Fruit fly (Drosophila melanogaster) Kc167 (cell line): ENCODE results near the gene Vti1b.

Experiments used
- Myc ChIP-seq: fragments of >200 bp; optimal IDR thresholded peaks from 2 replicates; lab custom pipeline; 2017; ENCODE audit warnings: missing external identifiers
- h ChIP-seq: fragments of >200 bp; optimal IDR thresholded peaks from 3 replicates; lab custom pipeline; 2018; ENCODE audit warnings: missing external identifiers
- psq ChIP-seq: fragments of >200 bp; optimal IDR thresholded peaks from 2 replicates; lab custom pipeline; 2017; ENCODE audit warnings: missing external identifiers

DNA sequence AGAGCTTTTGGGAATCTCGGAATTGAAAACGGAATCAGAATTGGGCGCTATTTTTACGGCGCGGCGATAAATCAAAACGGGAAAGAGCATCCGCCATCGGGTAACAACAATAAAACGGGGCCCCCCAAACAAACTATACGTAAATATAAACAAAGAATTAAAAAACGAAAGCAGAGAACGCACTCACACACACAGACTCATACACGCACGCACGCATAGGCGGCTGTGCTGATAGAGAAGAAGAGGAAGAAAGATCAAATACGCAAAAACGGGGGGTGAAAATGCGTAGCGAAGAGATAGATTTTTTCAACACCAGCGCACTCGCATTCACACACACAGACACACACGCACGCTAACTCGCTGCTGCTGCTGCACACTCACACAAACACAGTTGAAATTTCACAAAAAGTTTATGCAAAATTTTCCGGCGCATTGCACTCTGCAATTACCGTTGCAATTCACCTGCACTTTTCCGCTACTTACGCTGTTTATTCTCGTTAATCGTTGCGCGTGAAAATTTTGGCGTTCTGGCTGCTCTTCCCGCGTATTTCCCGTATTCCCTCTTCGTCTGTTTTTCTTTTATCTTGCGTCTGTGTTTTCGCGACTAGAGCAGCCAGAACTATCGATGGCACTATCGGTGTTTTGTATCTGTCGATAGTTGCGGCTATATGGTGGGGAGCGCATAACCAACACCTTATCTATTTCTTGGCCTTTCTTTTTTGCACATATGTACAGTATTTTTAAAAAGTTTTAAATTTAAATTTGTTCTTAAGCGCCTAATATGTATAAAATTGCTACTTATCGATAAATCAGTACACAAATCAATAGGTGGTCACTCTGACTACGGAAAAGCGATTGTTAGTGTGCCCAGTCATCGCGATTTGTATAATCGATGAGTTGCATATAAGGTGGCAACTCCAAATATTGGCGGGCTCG is 15.8 kb downstream of the Vti1b start, which contains the start of gene CG31122:
- TF ChIP-seq psq (peak; percentile 64), h (no peak), Myc (lab: Kevin White, UChicago) (no peak)
